Worm (Caenorhabditis elegans) whole organism, L2 larva: ENCODE results near the gene C30G4.2.

Source experiments
- F13H6.1 ChIP-seq: sonication (generic microtip); optimal IDR thresholded peaks from 2 replicates; lab custom pipeline; 2016; ENCODE audit warnings: missing genetic modification characterization, missing compliant biosample characterization
- ceh-16 ChIP-seq: fragments of 150-350 bp; optimal IDR thresholded peaks from 2 replicates; lab custom pipeline; 2014; ENCODE audit warnings: missing biosample characterization, missing genetic modification characterization
- ceh-82 ChIP-seq: fragments of 150-350 bp; optimal IDR thresholded peaks from 2 replicates; lab custom pipeline; 2014; ENCODE audit warnings: missing biosample characterization, missing genetic modification characterization
- egl-27 ChIP-seq: sonication (generic microtip); optimal IDR thresholded peaks from 3 replicates; lab custom pipeline; 2017; ENCODE audit warnings: missing biosample characterization, missing genetic modification reagents, missing genetic modification characterization
- elt-3 ChIP-seq: sonication (generic microtip); optimal IDR thresholded peaks from 2 replicates; lab custom pipeline; 2017; ENCODE audit warnings: missing biosample characterization, missing genetic modification characterization
- lin-11 ChIP-seq: fragments of 150-350 bp; sonication (generic microtip); optimal IDR thresholded peaks from 2 replicates; lab custom pipeline; 2014; ENCODE audit warnings: missing biosample characterization, missing genetic modification characterization, inconsistent platforms, mixed read lengths
- lin-13 ChIP-seq: fragments of 150-350 bp; optimal IDR thresholded peaks from 2 replicates; lab custom pipeline; 2014; ENCODE audit warnings: missing biosample characterization, missing genetic modification reagents, missing genetic modification characterization
- lsy-2 ChIP-seq, 2 experiments: fragments of 150-350 bp in 1 of 2; sonication (generic microtip) in 1 of 2; optimal IDR thresholded peaks; 2 replicates each; lab custom pipeline; 2014 to 2017; ENCODE audit warnings: missing biosample characterization in 2 of 2, missing genetic modification characterization in 2 of 2
- mdl-1 ChIP-seq, 2 experiments: fragments of 150-350 bp in 1 of 2; sonication (generic microtip) in 1 of 2; optimal IDR thresholded peaks; 2 replicates each; lab custom pipeline; 2017; ENCODE audit warnings: missing biosample characterization in 2 of 2, missing genetic modification characterization in 2 of 2
- nhr-237 ChIP-seq: fragments of 150-350 bp; optimal IDR thresholded peaks from 2 replicates; lab custom pipeline; 2014; ENCODE audit warnings: missing biosample characterization, missing genetic modification characterization
- nhr-25 ChIP-seq: fragments of 150-350 bp; sonication (generic microtip); optimal IDR thresholded peaks from 3 replicates; lab custom pipeline; 2014; ENCODE audit warnings: missing biosample characterization, missing genetic modification characterization
- skn-1 ChIP-seq: sonication (generic microtip); optimal IDR thresholded peaks from 2 replicates; lab custom pipeline; 2017; ENCODE audit warnings: missing biosample characterization, missing genetic modification characterization
- unc-39 ChIP-seq: fragments of 150-350 bp; optimal IDR thresholded peaks from 2 replicates; lab custom pipeline; 2014; ENCODE audit warnings: missing biosample characterization, missing genetic modification characterization

- TF ChIP-seq unc-39 (tag; lab: Kevin White, UChicago) (no peak), egl-27 (no peak), nhr-25 (tag; lab: Kevin White, UChicago) (peak; percentile 13), nhr-237 (tag; lab: Kevin White, UChicago) (no peak), ceh-82 (no peak), skn-1 (tag; lab: Kevin White, UChicago) (no peak), ceh-16 (no peak), lin-11 (tag; lab: Kevin White, UChicago) (no peak), lin-13 (no peak), elt-3 (no peak), F13H6.1 (tag; lab: Kevin White, UChicago) (peak; percentile 27), lsy-2 (tag; optimal IDR thresholded peaks at IDR 0.05; lab: Kevin White, UChicago) (no peak), mdl-1 (tag; optimal IDR thresholded peaks at IDR 0.05; lab: Kevin White, UChicago) (no peak)
Observed at ce11 chrX:17070495-17070894, 25.1 kb upstream of the C30G4.2 start.
